Worm (Caenorhabditis elegans): ENCODE results near the gene F53F8.5.

DNA sequence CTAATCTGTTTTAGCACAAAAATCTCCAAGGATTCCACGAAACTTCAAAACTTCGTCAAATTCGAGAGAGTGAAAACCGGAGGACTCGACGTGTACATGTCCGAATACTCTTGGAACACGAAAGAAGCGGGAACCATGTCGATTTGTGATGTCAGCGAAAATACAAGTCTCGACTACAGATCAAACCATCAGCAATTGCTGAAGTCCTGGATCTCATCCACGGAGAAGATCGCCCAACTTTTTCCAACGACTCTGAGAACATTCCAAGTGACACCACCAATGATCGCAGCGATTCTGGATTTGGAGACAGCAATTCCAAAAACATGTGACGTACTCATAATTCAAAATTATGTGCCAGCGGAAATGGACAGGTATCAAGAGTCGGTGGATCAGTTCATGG, 18.6 kb upstream of the F53F8.5 start:
- TF ChIP-seq ztf-11 (tag; optimal IDR thresholded peaks at IDR 0.05), result no peak
- TF ChIP-seq mdl-1 (tag; optimal IDR thresholded peaks at IDR 0.05), result no peak
- no peak for TF ChIP-seq nhr-76 (tag; optimal IDR thresholded peaks at IDR 0.05)
- no peak for TF ChIP-seq lsy-2 (tag; optimal IDR thresholded peaks at IDR 0.05)
- no peak for TF ChIP-seq mep-1 (tag; optimal IDR thresholded peaks at IDR 0.05)
- no peak for TF ChIP-seq egl-43 (GFP tag; IDR thresholded peaks at IDR 0.05)
- no peak for TF ChIP-seq saeg-2 (GFP tag; IDR thresholded peaks at IDR 0.05)
- TF ChIP-seq snpc-1.2 (GFP tag; IDR thresholded peaks at IDR 0.05), result no peak
- no peak for TF ChIP-seq F49E8.2 (tag; optimal IDR thresholded peaks at IDR 0.05; ENCODE audit: borderline replicate concordance)

All from whole organism, L4 larva.